Fruit fly (Drosophila melanogaster) whole organism, embryonic: ENCODE results near the gene Rbp.

Experiments used
- Awh ChIP-seq: fragments of 200-800 bp; sonication (Bioruptor generic); IDR thresholded peaks from 2 replicates; pipeline ENCODE4, ENCODE4 v1.3.6; 2022; ENCODE audit warnings: missing biosample characterization, missing genetic modification characterization
- Bteb2 ChIP-seq: fragments of 200-800 bp; sonication (Bioruptor generic); optimal IDR thresholded peaks from 2 replicates; lab custom pipeline; 2016; ENCODE audit warnings: missing biosample characterization, missing genetic modification characterization
- CG10147 ChIP-seq: fragments of 200-800 bp; sonication (Bioruptor generic); optimal IDR thresholded peaks from 2 replicates; lab custom pipeline; 2019; ENCODE audit warnings: missing biosample characterization, mild to moderate bottlenecking, missing genetic modification characterization, moderate library complexity
- CG10267 ChIP-seq: fragments of 200-800 bp; sonication (Bioruptor generic); optimal IDR thresholded peaks from 2 replicates; lab custom pipeline; 2018; ENCODE audit warnings: missing biosample characterization, mild to moderate bottlenecking, missing genetic modification characterization, moderate library complexity
- CG14441 ChIP-seq: fragments of 200-800 bp; sonication (Bioruptor generic); IDR thresholded peaks from 2 replicates; pipeline ENCODE4 v1.3.6; 2022; ENCODE audit warnings: missing biosample characterization, missing genetic modification characterization
- CG15514 ChIP-seq: fragments of 200-800 bp; sonication (Bioruptor generic); optimal IDR thresholded peaks from 3 replicates; lab custom pipeline; 2017; ENCODE audit warnings: missing biosample characterization, missing genetic modification characterization, mild to moderate bottlenecking, moderate library complexity, missing genetic modification reagents
- CG1647 ChIP-seq: fragments of 200-800 bp; sonication (Bioruptor generic); optimal IDR thresholded peaks from 3 replicates; lab custom pipeline; 2016; ENCODE audit warnings: missing biosample characterization, missing genetic modification characterization
- CG17328 ChIP-seq: fragments of 200-800 bp; sonication (Bioruptor generic); IDR thresholded peaks from 2 replicates; pipeline ENCODE4 v1.3.6; 2022; ENCODE audit warnings: missing biosample characterization, missing genetic modification characterization
- CG17361 ChIP-seq: fragments of 200-800 bp; sonication (Bioruptor generic); IDR thresholded peaks from 3 replicates; pipeline ENCODE4 v1.3.6; 2022; ENCODE audit warnings: missing biosample characterization, missing genetic modification characterization
- CG17385 ChIP-seq: fragments of 200-800 bp; sonication (Bioruptor generic); optimal IDR thresholded peaks from 3 replicates; lab custom pipeline; 2018; ENCODE audit warnings: missing biosample characterization, mild to moderate bottlenecking, missing genetic modification characterization
- CG1832 ChIP-seq: fragments of 200-800 bp; sonication (Bioruptor generic); optimal IDR thresholded peaks from 2 replicates; lab custom pipeline; 2017; ENCODE audit warnings: missing biosample characterization, mild to moderate bottlenecking, missing genetic modification characterization, inconsistent platforms
- CG2120 ChIP-seq: fragments of 200-800 bp; sonication (Bioruptor generic); optimal IDR thresholded peaks from 3 replicates; lab custom pipeline; 2016; ENCODE audit warnings: missing biosample characterization, missing genetic modification characterization
- CG2889 ChIP-seq: fragments of 200-800 bp; sonication (Bioruptor generic); IDR thresholded peaks from 3 replicates; pipeline ENCODE4 v1.3.6; 2022; ENCODE audit warnings: missing biosample characterization, missing genetic modification characterization
- CG31224 ChIP-seq: fragments of 200-800 bp; sonication (Bioruptor generic); IDR thresholded peaks from 2 replicates; pipeline ENCODE4 v1.3.6; 2022; ENCODE audit warnings: missing biosample characterization, missing genetic modification characterization
- CG3163 ChIP-seq: fragments of 200-800 bp; sonication (Bioruptor generic); optimal IDR thresholded peaks from 3 replicates; lab custom pipeline; 2016; ENCODE audit warnings: missing biosample characterization, missing genetic modification characterization
- CG32767 ChIP-seq: fragments of 200-800 bp; sonication (Bioruptor generic); IDR thresholded peaks from 2 replicates; pipeline ENCODE4 v1.3.6; 2022; ENCODE audit warnings: missing biosample characterization, missing genetic modification characterization
- CG34224 ChIP-seq: fragments of 200-800 bp; sonication (Bioruptor generic); IDR thresholded peaks from 3 replicates; pipeline ENCODE4 v1.3.6; 2022; ENCODE audit warnings: missing biosample characterization, missing genetic modification characterization; ENCODE audit not compliant: partially characterized antibody
- CG4854 ChIP-seq: fragments of 200-800 bp; sonication (Bioruptor generic); optimal IDR thresholded peaks from 2 replicates; lab custom pipeline; 2016; ENCODE audit warnings: missing biosample characterization, missing genetic modification characterization, inconsistent platforms
- CG5953 ChIP-seq: fragments of 200-800 bp; sonication (Bioruptor generic); IDR thresholded peaks from 2 replicates; pipeline ENCODE4 v1.3.6; 2022; ENCODE audit warnings: missing biosample characterization, missing genetic modification characterization
- CG6175 ChIP-seq: fragments of 200-800 bp; sonication (Bioruptor generic); IDR thresholded peaks from 3 replicates; pipeline ENCODE4 v1.3.6; 2022; ENCODE audit warnings: missing biosample characterization, missing genetic modification characterization
- CG7928 ChIP-seq: fragments of 200-800 bp; sonication (Bioruptor generic); optimal IDR thresholded peaks from 2 replicates; lab custom pipeline; 2017; ENCODE audit warnings: missing biosample characterization, mild to moderate bottlenecking, missing genetic modification characterization
- CG8290 ChIP-seq, 3 experiments: fragments of 200-800 bp; sonication (Bioruptor generic); optimal IDR thresholded peaks; 2 replicates each; lab custom pipeline; 2016 to 2019; ENCODE audit warnings: missing biosample characterization in 3 of 3, missing genetic modification characterization in 3 of 3, mild to moderate bottlenecking in 2 of 3, moderate library complexity in 1 of 3
- CG9609 ChIP-seq: fragments of 200-800 bp; sonication (Bioruptor generic); optimal IDR thresholded peaks from 3 replicates; lab custom pipeline; 2016; ENCODE audit warnings: missing biosample characterization, missing genetic modification characterization
- E2f1 ChIP-seq: fragments of 200-800 bp; sonication (Bioruptor generic); IDR thresholded peaks from 2 replicates; pipeline ENCODE4 v1.3.6; 2022; ENCODE audit warnings: missing biosample characterization, missing genetic modification characterization
- Ets97D ChIP-seq: fragments of 200-800 bp; sonication (Bioruptor generic); optimal IDR thresholded peaks from 3 replicates; lab custom pipeline; 2016; ENCODE audit warnings: missing biosample characterization, missing genetic modification characterization
- GATAe ChIP-seq: fragments of 200-800 bp; sonication (Bioruptor generic); conservative IDR thresholded peaks from 2 replicates; pipeline ENCODE4 v1.3.6; 2022; ENCODE audit warnings: missing biosample characterization, missing genetic modification characterization
- Hey ChIP-seq: fragments of 200-800 bp; sonication (Bioruptor generic); optimal IDR thresholded peaks from 3 replicates; lab custom pipeline; 2018; ENCODE audit warnings: missing biosample characterization, mild to moderate bottlenecking, missing genetic modification characterization
- Mad ChIP-seq: fragments of 200-800 bp; sonication (Bioruptor generic); optimal IDR thresholded peaks from 2 replicates; lab custom pipeline; 2016; ENCODE audit warnings: missing biosample characterization, missing genetic modification characterization
- Pdp1 ChIP-seq, 2 experiments: fragments of 200-800 bp; sonication (Bioruptor generic); optimal IDR thresholded peaks; 3 replicates each; lab custom pipeline; 2016; ENCODE audit warnings: missing biosample characterization in 2 of 2, missing genetic modification characterization in 2 of 2, mild to moderate bottlenecking in 1 of 2, moderate library complexity in 1 of 2
- Sin3A ChIP-seq: fragments of >200 bp; optimal IDR thresholded peaks from 2 replicates; lab custom pipeline; 2018
- Sry-β ChIP-seq: fragments of 200-800 bp; sonication (Bioruptor generic); optimal IDR thresholded peaks from 2 replicates; lab custom pipeline; 2018; ENCODE audit warnings: missing biosample characterization, mild to moderate bottlenecking, missing genetic modification characterization, moderate library complexity
- Tbp ChIP-seq: fragments of >200 bp; optimal IDR thresholded peaks from 2 replicates; lab custom pipeline; 2018; ENCODE audit warnings: missing biosample characterization, missing genetic modification characterization
- Vsx1 ChIP-seq: fragments of 200-800 bp; sonication (Bioruptor generic); optimal IDR thresholded peaks from 2 replicates; lab custom pipeline; 2017; ENCODE audit warnings: missing biosample characterization, mild to moderate bottlenecking, missing genetic modification characterization, missing genetic modification reagents
- ara ChIP-seq: fragments of 200-800 bp; sonication (Bioruptor generic); IDR thresholded peaks from 2 replicates; pipeline ENCODE4 v1.3.6; 2022; ENCODE audit warnings: missing biosample characterization, missing genetic modification characterization
- br ChIP-seq: fragments of >200 bp; optimal IDR thresholded peaks from 2 replicates; lab custom pipeline; 2017
- cas ChIP-seq: fragments of 200-800 bp; sonication (Bioruptor generic); IDR thresholded peaks from 2 replicates; pipeline ENCODE4 v1.3.6; 2022; ENCODE audit warnings: missing biosample characterization, missing genetic modification characterization
- cg ChIP-seq: fragments of 200-800 bp; sonication (Bioruptor generic); optimal IDR thresholded peaks from 3 replicates; lab custom pipeline; 2019; ENCODE audit warnings: missing biosample characterization, mild to moderate bottlenecking, missing genetic modification characterization, moderate library complexity
- crp ChIP-seq, 2 experiments: fragments of 200-800 bp; sonication (Bioruptor generic); optimal IDR thresholded peaks; 2 replicates in 1 of 2; 3 replicates in 1 of 2; lab custom pipeline; 2017; ENCODE audit warnings: missing biosample characterization in 2 of 2, missing genetic modification characterization in 2 of 2, mild to moderate bottlenecking in 1 of 2, moderate library complexity in 1 of 2
- dimm ChIP-seq: fragments of 200-800 bp; sonication (Bioruptor generic); IDR thresholded peaks from 2 replicates; pipeline ENCODE4 v1.3.6; 2022; ENCODE audit warnings: missing biosample characterization, missing genetic modification characterization
- dm ChIP-seq: fragments of 200-800 bp; sonication (Bioruptor generic); optimal IDR thresholded peaks from 3 replicates; lab custom pipeline; 2016; ENCODE audit warnings: missing biosample characterization, missing genetic modification characterization
- dmrt11E ChIP-seq: fragments of 200-800 bp; sonication (Bioruptor generic); optimal IDR thresholded peaks from 3 replicates; lab custom pipeline; 2018; ENCODE audit warnings: missing biosample characterization, mild to moderate bottlenecking, missing genetic modification characterization, moderate library complexity
- dpn ChIP-seq, 2 experiments: fragments of 200-800 bp; sonication (Bioruptor generic); optimal IDR thresholded peaks; 3 replicates each; lab custom pipeline; 2016; ENCODE audit warnings: missing biosample characterization in 2 of 2, missing genetic modification characterization in 2 of 2
- esg ChIP-seq: fragments of 200-800 bp; sonication (Bioruptor generic); conservative IDR thresholded peaks from 2 replicates; pipeline ENCODE4 v1.3.6; 2022; ENCODE audit warnings: missing biosample characterization, missing genetic modification characterization
- fd96Cb ChIP-seq: fragments of 200-800 bp; sonication (Bioruptor generic); optimal IDR thresholded peaks from 2 replicates; lab custom pipeline; 2018; ENCODE audit warnings: missing biosample characterization, mild to moderate bottlenecking, missing genetic modification characterization, moderate library complexity
- ftz-f1 ChIP-seq: fragments of 200-800 bp; sonication (Bioruptor generic); optimal IDR thresholded peaks from 2 replicates; lab custom pipeline; 2016; ENCODE audit warnings: missing biosample characterization, missing genetic modification characterization
- klu ChIP-seq: fragments of 200-800 bp; sonication (Bioruptor generic); IDR thresholded peaks from 2 replicates; pipeline ENCODE4 v1.3.6; 2022; ENCODE audit warnings: missing biosample characterization, missing genetic modification characterization
- nerfin-1 ChIP-seq: fragments of 200-800 bp; sonication (Bioruptor generic); optimal IDR thresholded peaks from 3 replicates; lab custom pipeline; 2019; ENCODE audit warnings: missing biosample characterization, mild to moderate bottlenecking, missing genetic modification characterization, moderate library complexity
- pnt ChIP-seq: fragments of 200-800 bp; sonication (Bioruptor generic); optimal IDR thresholded peaks from 3 replicates; lab custom pipeline; 2016; ENCODE audit warnings: missing biosample characterization, missing genetic modification characterization
- psq ChIP-seq: fragments of 200-800 bp; sonication (Bioruptor generic); optimal IDR thresholded peaks from 2 replicates; lab custom pipeline; 2017; ENCODE audit warnings: missing biosample characterization, missing genetic modification characterization
- pum ChIP-seq: fragments of 200-800 bp; sonication (Bioruptor generic); optimal IDR thresholded peaks from 2 replicates; lab custom pipeline; 2016; ENCODE audit warnings: missing biosample characterization, missing genetic modification characterization
- sim ChIP-seq: fragments of 200-800 bp; sonication (Bioruptor generic); IDR thresholded peaks from 2 replicates; pipeline ENCODE4 v1.3.6; 2022; ENCODE audit warnings: missing biosample characterization, missing genetic modification characterization
- toy ChIP-seq: fragments of 200-800 bp; sonication (Bioruptor generic); IDR thresholded peaks from 2 replicates; pipeline ENCODE4 v1.3.6; 2022; ENCODE audit warnings: missing biosample characterization, missing genetic modification characterization
- zf30C ChIP-seq: fragments of 200-800 bp; sonication (Bioruptor generic); optimal IDR thresholded peaks from 3 replicates; lab custom pipeline; 2018; ENCODE audit warnings: missing biosample characterization, mild to moderate bottlenecking, missing genetic modification characterization

Rbp gene

DNA sequence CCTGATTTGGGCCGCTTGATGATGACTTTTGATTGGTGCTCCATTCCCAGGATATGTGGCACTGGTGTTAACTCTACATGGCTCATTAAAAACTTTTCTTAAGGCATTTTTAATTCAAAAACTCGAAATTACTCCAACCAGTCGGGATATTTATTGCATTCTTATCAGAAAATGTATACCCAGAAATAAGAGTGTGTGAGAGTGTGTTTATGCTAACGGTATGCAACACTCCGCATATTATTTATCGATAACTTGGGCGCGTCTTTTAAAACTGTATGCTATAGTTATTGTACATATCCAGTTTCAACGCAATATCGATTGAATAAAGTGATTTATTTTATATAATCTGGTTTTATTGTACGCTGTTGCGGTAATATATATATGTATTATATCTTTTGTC is 7.0 kb upstream of the Rbp start, which contains the start of gene CG34404 (continued):
- TF ChIP-seq CG8290 (GFP tag; optimal IDR thresholded peaks at IDR 0.05; lab: Kevin White, UChicago) = no peak
- peak in 1 of 2 experiments; percentile 28 for TF ChIP-seq CG8290 (tag; optimal IDR thresholded peaks at IDR 0.05; lab: Kevin White, UChicago)
- no peak for TF ChIP-seq CG1832
- TF ChIP-seq toy (GFP tag; lab: Robert Waterston, UW) = no peak
- TF ChIP-seq sim (GFP tag; lab: Robert Waterston, UW) = no peak
- TF ChIP-seq dpn (GFP tag; optimal IDR thresholded peaks at IDR 0.05; lab: Kevin White, UChicago) = peak in 1 of 2 experiments; percentile 8
- no peak for TF ChIP-seq nerfin-1 (tag; lab: Kevin White, UChicago)
- no peak for TF ChIP-seq ftz-f1 (GFP tag; lab: Kevin White, UChicago)
- no peak for TF ChIP-seq CG10147 (GFP tag; lab: Kevin White, UChicago)
- no peak for TF ChIP-seq Mad (GFP tag; lab: Kevin White, UChicago)
- no peak for TF ChIP-seq Tbp
- TF ChIP-seq dm (GFP tag; lab: Kevin White, UChicago) = no peak
- TF ChIP-seq pnt (GFP tag; lab: Kevin White, UChicago) = no peak
- no peak for TF ChIP-seq pum (GFP tag; lab: Kevin White, UChicago)
- TF ChIP-seq zf30C (GFP tag; lab: Kevin White, UChicago) = no peak
- TF ChIP-seq Pdp1 (GFP tag; optimal IDR thresholded peaks at IDR 0.05; lab: Kevin White, UChicago) = no peak
- no peak for TF ChIP-seq CG4854
- no peak for TF ChIP-seq Vsx1 (GFP tag; lab: Kevin White, UChicago)
- no peak for TF ChIP-seq esg (GFP tag; lab: Robert Waterston, UW)
- no peak for TF ChIP-seq Awh
- no peak for TF ChIP-seq dimm (GFP tag; lab: Robert Waterston, UW)
- no peak for TF ChIP-seq Sin3A (lab: Kevin White, UChicago)
- TF ChIP-seq crp (GFP tag; optimal IDR thresholded peaks at IDR 0.05; lab: Kevin White, UChicago) = peak in 1 of 2 experiments; percentile 36
- no peak for TF ChIP-seq CG9609
- peak; percentile 4 for TF ChIP-seq Ets97D (GFP tag; lab: Kevin White, UChicago)
- TF ChIP-seq Hey (tag; lab: Kevin White, UChicago) = no peak
- no peak for TF ChIP-seq E2f1 (GFP tag; lab: Robert Waterston, UW)
- no peak for TF ChIP-seq CG6175
- peak; percentile 75 for TF ChIP-seq CG32767 (GFP tag; lab: Robert Waterston, UW)
- no peak for TF ChIP-seq Sry-β (GFP tag; lab: Kevin White, UChicago)
- peak; percentile 50 for TF ChIP-seq CG15514
- TF ChIP-seq fd96Cb (tag; lab: Kevin White, UChicago) = no peak
- no peak for TF ChIP-seq Bteb2
- no peak for TF ChIP-seq CG2889 (GFP tag; lab: Robert Waterston, UW)
- no peak for TF ChIP-seq CG31224 (GFP tag; lab: Robert Waterston, UW)
- TF ChIP-seq CG2120 (GFP tag; lab: Kevin White, UChicago) = peak; percentile 15
- TF ChIP-seq dmrt11E (tag; lab: Kevin White, UChicago) = no peak
- TF ChIP-seq CG17385 (GFP tag; lab: Kevin White, UChicago) = no peak
- no peak for TF ChIP-seq cas (GFP tag; lab: Robert Waterston, UW)
- no peak for TF ChIP-seq CG14441 (GFP tag; lab: Robert Waterston, UW)
- TF ChIP-seq psq (GFP tag; lab: Kevin White, UChicago) = no peak
- no peak for TF ChIP-seq CG17328 (GFP tag; lab: Robert Waterston, UW)
- no peak for TF ChIP-seq CG17361 (GFP tag; lab: Robert Waterston, UW)
- no peak for TF ChIP-seq CG5953
- no peak for TF ChIP-seq GATAe (GFP tag; lab: Robert Waterston, UW)
- no peak for TF ChIP-seq CG3163
- TF ChIP-seq CG7928 (GFP tag; lab: Kevin White, UChicago) = no peak
- TF ChIP-seq klu (GFP tag; lab: Robert Waterston, UW) = no peak
- no peak for TF ChIP-seq CG1647
- peak; percentile 93 for TF ChIP-seq CG10267 (tag; lab: Kevin White, UChicago)
- TF ChIP-seq CG34224 = no peak
- TF ChIP-seq br (lab: Kevin White, UChicago) = no peak
- no peak for TF ChIP-seq ara
- TF ChIP-seq cg (GFP tag; lab: Kevin White, UChicago) = peak; percentile 54
